Worm (Caenorhabditis elegans) whole organism, L1 larva: Measurements from ENCODE around the gene F15B10.3.

ENCODE experiments used
- blmp-1 ChIP-seq: fragments of 150-350 bp; optimal IDR thresholded peaks from 2 replicates; lab custom pipeline; 2014; ENCODE audit warnings: missing biosample characterization, missing genetic modification characterization
- efl-1 ChIP-seq, 4 experiments: fragments of 150-350 bp; optimal IDR thresholded peaks in 3 of 4; peaks in 1 of 4; 1 replicate in 1 of 4; 2 replicates in 3 of 4; lab custom pipeline; 2014; ENCODE audit warnings: missing biosample characterization in 2 of 4, missing genetic modification characterization in 2 of 4, missing genetic modification reagents in 2 of 4
- elt-3 ChIP-seq, 6 experiments: fragments of 150-350 bp in 1 of 6; sonication (generic microtip); optimal IDR thresholded peaks; 2 replicates each; lab custom pipeline; 2017 to 2018; ENCODE audit warnings: missing biosample characterization in 6 of 6, missing genetic modification characterization in 6 of 6, inconsistent platforms in 1 of 6
- lin-14 ChIP-seq: fragments of 200-800 bp; sonication (Bioruptor generic); optimal IDR thresholded peaks from 2 replicates; lab custom pipeline; 2018; ENCODE audit warnings: mild to moderate bottlenecking, missing genetic modification characterization, moderate library complexity, missing compliant biosample characterization
- mep-1 ChIP-seq: fragments of 150-350 bp; optimal IDR thresholded peaks from 2 replicates; lab custom pipeline; 2014; ENCODE audit warnings: missing biosample characterization, missing genetic modification characterization
- nhr-20 ChIP-seq: sonication (generic microtip); optimal IDR thresholded peaks from 2 replicates; lab custom pipeline; 2016; ENCODE audit warnings: mild to moderate bottlenecking, missing genetic modification characterization, missing compliant biosample characterization
- pag-3 ChIP-seq: sonication (generic microtip); optimal IDR thresholded peaks from 2 replicates; lab custom pipeline; 2017; ENCODE audit warnings: missing genetic modification characterization, mild to moderate bottlenecking, missing compliant biosample characterization, antibody characterized with exemption, borderline replicate concordance; ENCODE audit not compliant: insufficient read depth
- tlp-1 ChIP-seq: fragments of 150-350 bp; optimal IDR thresholded peaks from 2 replicates; lab custom pipeline; 2014; ENCODE audit warnings: missing biosample characterization, missing genetic modification characterization

The F15B10.3 gene

DNA sequence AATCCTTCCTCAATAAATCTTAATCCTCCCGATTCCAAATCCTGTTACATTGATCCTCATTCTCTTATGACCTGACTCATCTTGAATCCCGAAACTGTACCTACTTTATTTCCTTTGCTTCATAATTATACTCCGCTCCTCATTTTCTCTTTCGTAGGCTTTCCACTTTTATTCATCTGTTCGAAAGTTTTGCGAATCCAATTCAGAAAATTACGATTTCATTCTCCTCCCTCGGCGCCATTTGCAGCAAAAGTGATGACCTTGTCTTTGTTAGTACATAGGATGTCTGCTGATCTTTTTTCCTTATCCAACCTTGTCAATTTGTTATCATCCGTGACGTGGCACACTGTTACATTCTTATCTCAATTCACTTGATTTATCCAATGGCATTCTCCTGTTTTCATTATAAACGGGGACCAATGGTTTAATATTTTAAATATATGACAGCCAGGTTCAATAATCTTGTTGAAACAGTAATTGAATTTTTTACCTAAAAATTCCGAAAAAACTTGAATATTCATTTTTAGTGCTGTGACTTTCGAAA lies 50.1 kb downstream of the F15B10.3 start:
- no peak for TF ChIP-seq tlp-1
- peak; percentile 64 for TF ChIP-seq pag-3 (tag; lab: Kevin White, UChicago)
- peak in 4 of 6 experiments; percentile 73 to 89 (median 84) for TF ChIP-seq elt-3 (tag; optimal IDR thresholded peaks at IDR 0.05; lab: Kevin White, UChicago)
- peak; percentile 2 for TF ChIP-seq nhr-20 (tag; lab: Kevin White, UChicago)
- TF ChIP-seq blmp-1 (tag; lab: Kevin White, UChicago), result peak; percentile 87
- TF ChIP-seq lin-14 (GFP tag; lab: Kevin White, UChicago), result peak; percentile 52
- TF ChIP-seq mep-1 (tag; lab: Kevin White, UChicago), result no peak
- TF ChIP-seq efl-1 (optimal IDR thresholded peaks at IDR 0.05; lab: Kevin White, UChicago), result no peak
- peak in 1 of 2 experiments; percentile 77 for TF ChIP-seq efl-1 (GFP tag; optimal IDR thresholded peaks at IDR 0.05 in 1 of 2; lab: Kevin White, UChicago)
